Worm (Caenorhabditis elegans) whole organism, mixed stage, embryonic: ENCODE results near the gene F49H6.17.

Source experiments
- elt-3 ChIP-seq: fragments of 150-350 bp; optimal IDR thresholded peaks from 2 replicates; lab custom pipeline; 2014; ENCODE audit warnings: missing biosample characterization, missing genetic modification characterization
- lin-13 ChIP-seq: fragments of 150-350 bp; optimal IDR thresholded peaks from 2 replicates; lab custom pipeline; 2014; ENCODE audit warnings: missing biosample characterization, missing genetic modification characterization
- lsy-2 ChIP-seq: fragments of 150-350 bp; optimal IDR thresholded peaks from 2 replicates; lab custom pipeline; 2014; ENCODE audit warnings: missing biosample characterization, missing genetic modification characterization
- mep-1 ChIP-seq: fragments of 150-350 bp; optimal IDR thresholded peaks from 2 replicates; lab custom pipeline; 2017; ENCODE audit warnings: missing biosample characterization, missing genetic modification reagents, missing genetic modification characterization, inconsistent platforms
- nhr-2 ChIP-seq: fragments of 150-350 bp; optimal IDR thresholded peaks from 2 replicates; lab custom pipeline; 2014; ENCODE audit warnings: missing biosample characterization, missing genetic modification characterization
- nhr-237 ChIP-seq: fragments of 150-350 bp; optimal IDR thresholded peaks from 2 replicates; lab custom pipeline; 2014; ENCODE audit warnings: missing biosample characterization, missing genetic modification characterization
- pha-4 ChIP-seq: fragments of 150-350 bp; optimal IDR thresholded peaks from 2 replicates; lab custom pipeline; 2018; ENCODE audit warnings: missing biosample characterization, missing genetic modification reagents, missing genetic modification characterization
- snpc-4 ChIP-seq: fragments of 150-350 bp; optimal IDR thresholded peaks from 2 replicates; lab custom pipeline; 2014; ENCODE audit warnings: missing biosample characterization, missing genetic modification characterization
- unc-39 ChIP-seq: fragments of 150-350 bp; optimal IDR thresholded peaks from 2 replicates; lab custom pipeline; 2014; ENCODE audit warnings: missing biosample characterization, missing genetic modification characterization
- unc-62 ChIP-seq: fragments of 150-350 bp; optimal IDR thresholded peaks from 2 replicates; lab custom pipeline; 2014; ENCODE audit warnings: missing biosample characterization, missing genetic modification reagents, missing genetic modification characterization
- ztf-11 ChIP-seq: fragments of 150-350 bp; optimal IDR thresholded peaks from 2 replicates; lab custom pipeline; 2014; ENCODE audit warnings: missing biosample characterization, missing genetic modification characterization

- TF ChIP-seq elt-3 (no peak), nhr-2 (tag; lab: Kevin White, UChicago) (no peak), snpc-4 (no peak), pha-4 (no peak), unc-62 (GFP tag; lab: Kevin White, UChicago) (no peak), lsy-2 (no peak), lin-13 (tag; lab: Kevin White, UChicago) (no peak), mep-1 (no peak), ztf-11 (no peak), nhr-237 (tag; lab: Kevin White, UChicago) (no peak), unc-39 (tag; lab: Kevin White, UChicago) (no peak)
Measured at ce11 chrV:17014050-17014449, 5.7 kb upstream of the F49H6.17 start, which contains the start of gene clc-13.
